Worm (Caenorhabditis elegans): ENCODE measurements around the gene lpr-6.
A peak's percentile ranks its signal among the peaks of the same experiment; 100 is the strongest.

Gene lpr-6

DNA sequence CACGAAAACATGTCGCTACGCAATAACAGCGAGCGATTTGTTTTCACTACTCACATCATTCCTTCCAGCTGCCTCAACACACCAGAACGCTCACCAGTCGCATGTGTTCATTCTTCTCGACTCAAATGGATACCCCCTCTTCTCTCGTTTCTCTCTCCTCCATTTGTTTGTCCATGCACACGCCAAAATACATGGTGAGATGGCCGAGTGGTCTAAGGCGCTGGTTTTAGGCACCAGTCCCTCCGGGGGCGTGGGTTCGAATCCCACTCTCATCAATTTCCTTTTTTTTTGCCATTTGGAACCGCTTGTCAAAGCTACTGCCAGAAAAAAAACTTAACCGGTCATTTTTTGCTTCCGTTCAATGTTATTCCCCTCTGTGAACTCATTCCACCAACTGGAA is 35.7 kb downstream of the lpr-6 start (continued):
- peak; percentile 73 for TF ChIP-seq swsn-7 (tag; optimal IDR thresholded peaks at IDR 0.05)
- TF ChIP-seq lin-35 (GFP tag; optimal IDR thresholded peaks at IDR 0.05): peak; percentile 19 to 52
- TF ChIP-seq nhr-77 (tag; optimal IDR thresholded peaks at IDR 0.05): peak; percentile 40
- TF ChIP-seq sptf-1 (tag; optimal IDR thresholded peaks at IDR 0.05): no peak
- TF ChIP-seq mab-9 (GFP tag; IDR thresholded peaks at IDR 0.05): no peak; the same call in 1 of the 2 replicates
- no peak for TF ChIP-seq zip-4 (GFP tag; optimal IDR thresholded peaks at IDR 0.05)
- peak; percentile 80 for TF ChIP-seq nhr-85 (tag)
- no peak for TF ChIP-seq efl-3 (GFP tag; optimal IDR thresholded peaks at IDR 0.05)
- peak; percentile 12 to 13 for TF ChIP-seq efl-1 (optimal IDR thresholded peaks at IDR 0.05)
- TF ChIP-seq efl-1 (GFP tag; optimal IDR thresholded peaks at IDR 0.05 in 1 of 2): peak in 1 of 2 experiments; percentile 93
- peak in 1 of 2 experiments; percentile 50 for TF ChIP-seq ztf-11 (tag; optimal IDR thresholded peaks at IDR 0.05)
- peak; percentile 66 for TF ChIP-seq rnt-1 (tag; optimal IDR thresholded peaks at IDR 0.05)

DNA sequence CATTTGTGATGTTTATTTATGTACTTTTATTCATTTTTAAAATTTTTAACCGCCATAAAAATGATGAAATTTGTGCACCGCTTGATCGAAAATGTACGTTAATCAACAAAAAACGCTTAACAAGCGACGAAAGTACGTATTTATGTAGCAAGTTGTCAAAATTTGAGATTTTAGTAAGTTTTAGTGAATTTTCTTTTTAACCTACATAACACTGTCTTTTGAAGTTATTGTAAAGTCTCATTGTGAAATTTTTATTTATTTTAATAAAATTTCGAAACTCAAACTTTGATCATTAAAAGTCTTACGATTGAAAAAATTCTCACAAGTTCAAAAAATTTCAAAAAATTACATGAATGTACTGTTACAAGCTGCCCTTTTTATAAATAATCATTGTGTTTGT is 37.5 kb downstream of the lpr-6 start:
- TF ChIP-seq sup-37 (GFP tag; optimal IDR thresholded peaks at IDR 0.05) (no peak), swsn-7 (tag; optimal IDR thresholded peaks at IDR 0.05) (no peak), ces-1 (GFP tag; optimal IDR thresholded peaks at IDR 0.05) (no peak), nhr-19 (GFP tag; conservative IDR thresholded peaks at IDR 0.05) (no peak), lin-14 (GFP tag; optimal IDR thresholded peaks at IDR 0.05) (no peak), unc-130 (tag; optimal IDR thresholded peaks at IDR 0.05) (no peak)

DNA sequence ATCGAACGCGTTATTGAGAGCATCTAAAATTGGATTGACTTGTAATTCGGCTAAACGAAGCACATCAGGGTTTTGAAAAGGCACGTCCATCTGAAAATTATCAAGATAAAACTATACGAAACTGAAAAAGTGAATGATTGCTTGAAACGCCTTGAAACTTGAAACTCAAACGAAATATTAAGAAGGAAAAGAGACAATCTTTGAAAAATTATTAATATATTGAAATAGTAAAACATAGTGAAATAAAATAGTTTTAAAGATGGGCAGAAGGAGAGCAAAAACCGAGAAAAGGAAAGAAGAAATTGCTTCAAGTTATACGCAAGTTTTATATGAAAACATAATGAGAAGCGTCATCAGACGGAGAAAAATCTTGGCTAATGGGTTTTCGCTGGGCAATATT is 38.3 kb downstream of the lpr-6 start, which contains the start of gene W02H3.3:
TSS of gene W02H3.3 (minus strand) at position 101 of the 400 bp plus-strand sequence.
- TF ChIP-seq tlp-1 (tag; optimal IDR thresholded peaks at IDR 0.05) (no peak), fkh-10 (GFP tag; optimal IDR thresholded peaks at IDR 0.05) (no peak), blmp-1 (tag; optimal IDR thresholded peaks at IDR 0.05) (no peak), isw-1 (GFP tag; IDR thresholded peaks at IDR 0.05) (no peak), swsn-7 (tag; optimal IDR thresholded peaks at IDR 0.05) (no peak), aha-1 (tag; optimal IDR thresholded peaks at IDR 0.05) (no peak), sox-4 (tag; optimal IDR thresholded peaks at IDR 0.05) (no peak), egl-13 (tag; optimal IDR thresholded peaks at IDR 0.05) (no peak), ceh-8 (GFP tag; optimal IDR thresholded peaks at IDR 0.05) (no peak), C16A3.4 (tag; optimal IDR thresholded peaks at IDR 0.05) (no peak), zip-4 (GFP tag; optimal IDR thresholded peaks at IDR 0.05) (no peak), lin-13 (GFP tag; optimal IDR thresholded peaks at IDR 0.05) (no peak), ceh-82 (tag; optimal IDR thresholded peaks at IDR 0.05) (no peak), irx-1 (tag; optimal IDR thresholded peaks at IDR 0.05) (no peak), pax-3 (tag; optimal IDR thresholded peaks at IDR 0.05) (no peak), C04F5.9 (tag; optimal IDR thresholded peaks at IDR 0.05) (no peak), alr-1 (tag; optimal IDR thresholded peaks at IDR 0.05; ENCODE audit: borderline replicate concordance) (no peak), ces-1 (GFP tag; optimal IDR thresholded peaks at IDR 0.05) (no peak)

DNA sequence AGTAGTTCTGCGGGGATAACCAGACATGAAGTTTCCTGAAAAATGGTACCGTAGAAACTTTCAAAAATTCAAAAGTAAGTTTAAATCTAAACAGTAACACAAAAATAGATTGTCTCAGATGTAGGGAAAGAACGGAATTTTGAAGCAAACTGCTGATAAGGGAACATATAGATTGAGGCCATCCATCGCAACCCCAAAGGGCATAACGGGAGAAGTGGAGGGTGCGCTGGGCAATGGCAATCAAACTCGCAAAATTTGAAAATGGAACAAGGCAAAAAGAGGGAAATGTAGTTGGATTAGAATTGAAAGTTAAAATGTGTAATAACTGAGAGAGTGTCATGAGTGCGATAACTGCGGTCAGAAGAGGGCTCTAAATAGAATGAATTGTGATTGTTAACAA is 43.4 kb downstream of the lpr-6 start:
- TF ChIP-seq lin-14 (GFP tag; optimal IDR thresholded peaks at IDR 0.05) (no peak), elt-3 (tag; optimal IDR thresholded peaks at IDR 0.05) (no peak), nhr-85 (tag) (no peak), ztf-4 (tag; optimal IDR thresholded peaks at IDR 0.05) (no peak), irx-1 (tag; optimal IDR thresholded peaks at IDR 0.05) (no peak), lin-13 (GFP tag; optimal IDR thresholded peaks at IDR 0.05) (no peak)

DNA sequence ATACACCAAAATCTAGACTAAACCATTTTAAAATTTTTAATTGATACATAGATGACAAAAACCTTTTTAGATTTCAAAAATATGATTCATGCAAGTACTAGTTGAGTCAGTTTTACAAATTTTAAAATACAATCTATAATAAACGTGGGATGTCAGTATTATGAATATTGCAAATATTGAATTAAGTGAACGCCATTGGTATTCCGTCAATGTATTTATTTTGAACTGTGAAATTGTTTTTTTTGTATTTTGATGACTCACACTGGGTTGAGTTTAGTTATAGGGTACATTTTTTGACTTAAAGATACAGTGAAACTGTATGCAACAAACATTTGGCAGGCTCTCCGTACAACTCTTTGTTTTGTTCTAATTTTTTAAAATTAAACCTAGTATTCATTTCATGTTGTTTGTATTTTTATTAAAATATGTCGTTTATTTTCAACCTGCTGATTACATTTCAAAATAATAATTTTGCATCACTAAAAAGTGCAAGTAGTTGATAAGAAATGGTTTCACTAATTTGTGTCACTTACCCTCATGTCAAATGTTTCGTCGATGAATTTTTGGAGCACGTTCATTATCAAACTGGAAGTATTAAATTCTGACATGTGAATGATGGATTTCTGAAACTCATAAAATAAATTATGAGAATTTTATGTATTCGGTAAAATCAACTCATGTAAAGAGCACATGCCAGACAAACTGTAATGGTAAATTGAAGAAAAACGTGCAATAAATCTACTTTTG is 45.3 kb downstream of the lpr-6 start, which contains the start of gene W02H3.1:
TSS of gene W02H3.1 (minus strand) at position 578 of the 747 bp plus-strand sequence.
- no peak for TF ChIP-seq efl-1 (optimal IDR thresholded peaks at IDR 0.05)
- TF ChIP-seq efl-1 (GFP tag; optimal IDR thresholded peaks at IDR 0.05 in 1 of 2): peak in 1 of 2 experiments; percentile 89
- TF ChIP-seq nhr-90 (tag; optimal IDR thresholded peaks at IDR 0.05; ENCODE audit: poor library complexity): no peak
